Worm (Caenorhabditis elegans): ENCODE results near the gene pho-8.

DNA sequence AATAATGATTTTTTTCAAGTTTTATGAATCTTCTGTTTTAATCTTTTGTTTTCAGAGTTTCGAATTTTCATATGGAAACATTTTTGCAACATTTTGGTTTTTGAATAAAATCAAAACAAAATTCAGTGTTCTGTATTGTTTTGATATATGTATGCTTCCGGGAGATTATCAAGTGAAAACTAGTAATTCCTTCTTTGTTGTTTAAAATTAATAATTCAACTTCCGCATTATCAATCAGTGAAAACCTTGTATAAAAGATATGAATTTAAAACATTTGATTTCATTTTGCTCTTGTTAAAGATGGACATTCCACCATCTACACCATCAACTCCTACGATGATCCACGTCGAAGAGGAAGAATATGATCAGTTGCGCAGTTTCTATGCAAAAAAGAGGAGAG lies 46.3 kb downstream of the pho-8 start, which contains the start of gene sulp-5:
- no peak for TF ChIP-seq flt-1 (GFP tag; IDR thresholded peaks at IDR 0.05)
- TF ChIP-seq klf-2 (GFP tag; conservative IDR thresholded peaks at IDR 0.05): no peak
- no peak for TF ChIP-seq ref-1 (GFP tag; conservative IDR thresholded peaks at IDR 0.05)
- TF ChIP-seq med-1 (GFP tag; optimal IDR thresholded peaks at IDR 0.05; ENCODE audit: insufficient read depth): no peak
- no peak for TF ChIP-seq cog-1 (tag; optimal IDR thresholded peaks at IDR 0.05)
- TF ChIP-seq ztf-29 (GFP tag; IDR thresholded peaks at IDR 0.05): no peak
- TF ChIP-seq T22C8.4 (GFP tag; IDR thresholded peaks at IDR 0.05): no peak
- TF ChIP-seq tab-1 (GFP tag; IDR thresholded peaks at IDR 0.05): no peak
- no peak for TF ChIP-seq ztf-23 (GFP tag; IDR thresholded peaks at IDR 0.05)

Data from whole organism, midembryonic.